Worm (Caenorhabditis elegans) whole organism, late embryonic: ENCODE measurements around the gene elb-1.

Experiments
- C08G9.2 ChIP-seq: sonication (generic microtip); optimal IDR thresholded peaks from 2 replicates; lab custom pipeline; 2016; ENCODE audit warnings: mild to moderate bottlenecking, missing genetic modification characterization, moderate library complexity, missing compliant biosample characterization
- ama-1 ChIP-seq: fragments of 150-350 bp; optimal IDR thresholded peaks from 2 replicates; lab custom pipeline; 2014
- ceh-18 ChIP-seq: sonication (generic microtip); optimal IDR thresholded peaks from 2 replicates; lab custom pipeline; 2016; ENCODE audit warnings: missing genetic modification characterization, missing compliant biosample characterization
- hlh-13 ChIP-seq: fragments of 200-800 bp; sonication (Bioruptor generic); optimal IDR thresholded peaks from 2 replicates; lab custom pipeline; 2018; ENCODE audit warnings: mild to moderate bottlenecking, missing genetic modification characterization, missing compliant biosample characterization
- pax-1 ChIP-seq: fragments of 150-350 bp; optimal IDR thresholded peaks from 2 replicates; lab custom pipeline; 2014; ENCODE audit warnings: missing biosample characterization, missing genetic modification characterization
- pha-4 ChIP-seq: fragments of 150-350 bp; optimal IDR thresholded peaks from 2 replicates; lab custom pipeline; 2018; ENCODE audit warnings: missing biosample characterization, missing genetic modification reagents, missing genetic modification characterization
- unc-3 ChIP-seq, 2 experiments: fragments of 200-800 bp in 1 of 2; sonication (Bioruptor generic) in 1 of 2; sonication (generic microtip) in 1 of 2; conservative IDR thresholded peaks in 1 of 2; optimal IDR thresholded peaks in 1 of 2; 2 replicates each; pipeline versions ENCODE4 v1.3.6 to Lab custom; 2016 to 2022; ENCODE audit warnings: missing compliant biosample characterization in 2 of 2, missing genetic modification characterization in 2 of 2, missing genetic modification reagents in 1 of 2

DNA sequence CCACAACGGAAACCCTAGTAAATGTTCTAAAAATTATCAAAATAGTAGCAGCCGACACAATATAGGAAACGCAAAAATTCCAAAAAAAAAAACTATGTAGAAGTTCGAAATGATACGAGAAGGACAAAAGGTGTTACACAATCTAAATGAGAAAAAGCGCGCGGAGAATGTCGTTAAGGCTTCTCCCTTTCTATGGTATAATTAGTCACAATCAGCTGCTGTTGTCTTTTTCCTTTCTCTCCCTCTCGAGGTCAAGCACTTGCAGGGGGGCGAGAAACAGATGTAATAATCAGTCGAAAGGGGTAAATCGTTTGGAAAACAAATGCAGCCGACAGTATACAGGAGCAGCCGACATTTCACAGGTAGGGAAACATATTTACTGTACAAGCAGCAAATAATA, 12.2 kb upstream of the elb-1 start:
- TF ChIP-seq pha-4 (no peak), ceh-18 (tag; lab: Kevin White, UChicago) (no peak), unc-3 (GFP tag; conservative IDR thresholded peaks at IDR 0.05; lab: Robert Waterston, UW) (no peak), unc-3 (tag; optimal IDR thresholded peaks at IDR 0.05; lab: Kevin White, UChicago) (no peak), C08G9.2 (no peak), pax-1 (tag; lab: Kevin White, UChicago) (no peak), hlh-13 (GFP tag; lab: Kevin White, UChicago) (no peak), ama-1 (lab: Kevin White, UChicago) (no peak)
